Worm (Caenorhabditis elegans) whole organism, L1 larva: ENCODE data around the gene srx-3.

Experiments used
- C04F5.9 ChIP-seq: sonication (generic microtip); optimal IDR thresholded peaks from 2 replicates; lab custom pipeline; 2016; ENCODE audit warnings: missing genetic modification characterization, missing compliant biosample characterization
- Y116A8C.19 ChIP-seq: sonication (generic microtip); optimal IDR thresholded peaks from 2 replicates; lab custom pipeline; 2016; ENCODE audit warnings: missing compliant biosample characterization, missing genetic modification characterization, borderline replicate concordance
- aly-2 ChIP-seq: fragments of 150-350 bp; optimal IDR thresholded peaks from 2 replicates; lab custom pipeline; 2014; ENCODE audit warnings: missing biosample characterization, missing genetic modification characterization
- ama-1 ChIP-seq: fragments of 150-350 bp; optimal IDR thresholded peaks from 2 replicates; lab custom pipeline; 2014
- ceh-8 ChIP-seq: fragments of 200-800 bp; sonication (Bioruptor generic); optimal IDR thresholded peaks from 2 replicates; lab custom pipeline; 2018; ENCODE audit warnings: mild to moderate bottlenecking, missing genetic modification characterization, moderate library complexity, missing compliant biosample characterization
- ceh-82 ChIP-seq, 3 experiments: fragments of 150-350 bp in 1 of 3; sonication (generic microtip) in 2 of 3; optimal IDR thresholded peaks; 2 replicates each; lab custom pipeline; 2014 to 2017; ENCODE audit warnings: missing biosample characterization in 3 of 3, missing genetic modification characterization in 3 of 3
- ceh-88 ChIP-seq: fragments of 200-800 bp; sonication (Bioruptor generic); IDR thresholded peaks from 2 replicates; pipeline ENCODE4 v1.3.6; 2022; ENCODE audit warnings: missing genetic modification characterization, missing compliant biosample characterization
- ceh-90 ChIP-seq: sonication (generic microtip); optimal IDR thresholded peaks from 2 replicates; lab custom pipeline; 2016; ENCODE audit warnings: missing genetic modification characterization, missing compliant biosample characterization
- ces-1 ChIP-seq: fragments of 150-350 bp; optimal IDR thresholded peaks from 2 replicates; lab custom pipeline; 2014; ENCODE audit warnings: missing biosample characterization, missing genetic modification reagents, missing genetic modification characterization
- dsc-1 ChIP-seq: sonication (generic microtip); optimal IDR thresholded peaks from 2 replicates; lab custom pipeline; 2016; ENCODE audit warnings: mild to moderate bottlenecking, missing genetic modification characterization, missing compliant biosample characterization
- efl-1 ChIP-seq, 4 experiments: fragments of 150-350 bp; optimal IDR thresholded peaks in 3 of 4; peaks in 1 of 4; 1 replicate in 1 of 4; 2 replicates in 3 of 4; lab custom pipeline; 2014; ENCODE audit warnings: missing biosample characterization in 2 of 4, missing genetic modification characterization in 2 of 4, missing genetic modification reagents in 2 of 4
- egl-13 ChIP-seq: sonication (generic microtip); optimal IDR thresholded peaks from 2 replicates; lab custom pipeline; 2016; ENCODE audit warnings: missing genotype, missing genetic modification reagents, missing genetic modification characterization, missing compliant biosample characterization
- elt-2 ChIP-seq: sonication (generic microtip); optimal IDR thresholded peaks from 2 replicates; lab custom pipeline; 2016; ENCODE audit warnings: missing genetic modification characterization, mild to moderate bottlenecking, inconsistent platforms, missing compliant biosample characterization, missing genetic modification reagents
- ets-5 ChIP-seq: fragments of 200-800 bp; sonication (Bioruptor generic); IDR thresholded peaks from 2 replicates; pipeline ENCODE4 v1.3.6; 2022; ENCODE audit warnings: missing genetic modification characterization, missing compliant biosample characterization
- fkh-4 ChIP-seq: sonication (generic microtip); optimal IDR thresholded peaks from 2 replicates; lab custom pipeline; 2016; ENCODE audit warnings: missing compliant biosample characterization, missing genetic modification characterization, borderline replicate concordance
- fkh-8 ChIP-seq: sonication (generic microtip); optimal IDR thresholded peaks from 2 replicates; lab custom pipeline; 2016; ENCODE audit warnings: mild to moderate bottlenecking, missing genetic modification characterization, missing compliant biosample characterization
- grh-1 ChIP-seq: fragments of 200-800 bp; sonication (Bioruptor generic); IDR thresholded peaks from 2 replicates; pipeline ENCODE4 v1.3.6; 2022; ENCODE audit warnings: missing genetic modification reagents, missing genetic modification characterization, missing compliant biosample characterization
- hlh-4 ChIP-seq: sonication (generic microtip); optimal IDR thresholded peaks from 2 replicates; lab custom pipeline; 2016; ENCODE audit warnings: mild to moderate bottlenecking, missing genetic modification characterization, missing compliant biosample characterization
- hpl-2 ChIP-seq: fragments of 150-350 bp; optimal IDR thresholded peaks from 2 replicates; lab custom pipeline; 2014; ENCODE audit warnings: missing biosample characterization, missing genetic modification reagents, missing genetic modification characterization
- irx-1 ChIP-seq: sonication (generic microtip); optimal IDR thresholded peaks from 2 replicates; lab custom pipeline; 2016; ENCODE audit warnings: missing genetic modification characterization, missing compliant biosample characterization
- isw-1 ChIP-seq: fragments of 200-800 bp; sonication (Bioruptor generic); IDR thresholded peaks from 2 replicates; pipeline ENCODE4 v1.3.6; 2022; ENCODE audit warnings: missing genetic modification characterization, missing compliant biosample characterization
- lin-13 ChIP-seq: fragments of 150-350 bp; optimal IDR thresholded peaks from 2 replicates; lab custom pipeline; 2014; ENCODE audit warnings: missing biosample characterization, missing genetic modification reagents, missing genetic modification characterization
- lin-39 ChIP-seq: fragments of 150-350 bp; optimal IDR thresholded peaks from 2 replicates; lab custom pipeline; 2014; ENCODE audit warnings: missing biosample characterization, missing genetic modification reagents, missing genetic modification characterization
- lsy-2 ChIP-seq, 2 experiments: fragments of 150-350 bp; optimal IDR thresholded peaks; 2 replicates each; lab custom pipeline; 2014; ENCODE audit warnings: missing biosample characterization in 2 of 2, missing genetic modification characterization in 2 of 2
- mab-9 ChIP-seq: fragments of 200-800 bp; sonication (Bioruptor generic); IDR thresholded peaks from 2 replicates; pipeline ENCODE4 v1.3.6; 2022; ENCODE audit warnings: missing genetic modification reagents, missing genetic modification characterization, missing compliant biosample characterization
- mdl-1 ChIP-seq, 2 experiments: fragments of 150-350 bp; optimal IDR thresholded peaks; 2 replicates each; lab custom pipeline; 2014 to 2017; ENCODE audit warnings: missing biosample characterization in 2 of 2, missing genetic modification characterization in 2 of 2, inconsistent platforms in 1 of 2
- mef-2 ChIP-seq: fragments of 150-350 bp; optimal IDR thresholded peaks from 2 replicates; lab custom pipeline; 2014; ENCODE audit warnings: missing biosample characterization, missing genetic modification characterization
- nhr-11 ChIP-seq: fragments of 150-350 bp; optimal IDR thresholded peaks from 2 replicates; lab custom pipeline; 2014; ENCODE audit warnings: missing biosample characterization, missing genetic modification characterization
- nhr-19 ChIP-seq: fragments of 200-800 bp; sonication (Bioruptor generic); conservative IDR thresholded peaks from 2 replicates; pipeline ENCODE4 v1.3.6; 2022; ENCODE audit warnings: missing genetic modification characterization, missing compliant biosample characterization
- nhr-28 ChIP-seq: fragments of 150-350 bp; optimal IDR thresholded peaks from 2 replicates; lab custom pipeline; 2014; ENCODE audit warnings: missing biosample characterization, missing genetic modification characterization
- nhr-47 ChIP-seq: sonication (generic microtip); optimal IDR thresholded peaks from 2 replicates; lab custom pipeline; 2016; ENCODE audit warnings: mild to moderate bottlenecking, missing genetic modification characterization, moderate library complexity, missing compliant biosample characterization
- nhr-71 ChIP-seq: sonication (generic microtip); optimal IDR thresholded peaks from 2 replicates; lab custom pipeline; 2016; ENCODE audit warnings: mild to moderate bottlenecking, missing genetic modification characterization, moderate library complexity, missing compliant biosample characterization
- nhr-77 ChIP-seq: fragments of 150-350 bp; optimal IDR thresholded peaks from 2 replicates; lab custom pipeline; 2014; ENCODE audit warnings: missing biosample characterization, missing genetic modification characterization
- nhr-84 ChIP-seq: sonication (generic microtip); optimal IDR thresholded peaks from 2 replicates; lab custom pipeline; 2017; ENCODE audit warnings: missing biosample characterization, missing genetic modification characterization
- nhr-85 ChIP-seq: sonication (generic microtip); peaks from one replicate; lab custom pipeline; 2016; ENCODE audit warnings: missing genetic modification characterization, inconsistent platforms, missing compliant biosample characterization
- nhr-90 ChIP-seq: sonication (generic microtip); optimal IDR thresholded peaks from 2 replicates; lab custom pipeline; 2016; ENCODE audit warnings: mild to moderate bottlenecking, missing genetic modification characterization, missing compliant biosample characterization; ENCODE audit not compliant: poor library complexity
- pag-3 ChIP-seq: sonication (generic microtip); optimal IDR thresholded peaks from 2 replicates; lab custom pipeline; 2017; ENCODE audit warnings: missing genetic modification characterization, mild to moderate bottlenecking, missing compliant biosample characterization, antibody characterized with exemption, borderline replicate concordance; ENCODE audit not compliant: insufficient read depth
- pax-3 ChIP-seq: fragments of 200-800 bp; sonication (Bioruptor generic); optimal IDR thresholded peaks from 2 replicates; lab custom pipeline; 2018; ENCODE audit warnings: mild to moderate bottlenecking, missing genetic modification characterization, moderate library complexity, missing compliant biosample characterization
- pqm-1 ChIP-seq: sonication (generic microtip); optimal IDR thresholded peaks from 3 replicates; lab custom pipeline; 2017; ENCODE audit warnings: missing biosample characterization, missing genetic modification characterization
- skn-1 ChIP-seq: fragments of 150-350 bp; optimal IDR thresholded peaks from 2 replicates; lab custom pipeline; 2014; ENCODE audit warnings: missing biosample characterization, missing genetic modification characterization
- snpc-4 ChIP-seq: fragments of 150-350 bp; optimal IDR thresholded peaks from 2 replicates; lab custom pipeline; 2014; ENCODE audit warnings: missing biosample characterization, missing genetic modification characterization
- snu-23 ChIP-seq: sonication (generic microtip); optimal IDR thresholded peaks from 2 replicates; lab custom pipeline; 2016; ENCODE audit warnings: missing genetic modification characterization, missing compliant biosample characterization
- sup-37 ChIP-seq: fragments of 200-800 bp; sonication (Bioruptor generic); optimal IDR thresholded peaks from 2 replicates; lab custom pipeline; 2018; ENCODE audit warnings: mild to moderate bottlenecking, missing genetic modification characterization, missing compliant biosample characterization
- swsn-7 ChIP-seq: sonication (generic microtip); optimal IDR thresholded peaks from 2 replicates; lab custom pipeline; 2016; ENCODE audit warnings: missing genetic modification characterization, missing compliant biosample characterization
- tbx-2 ChIP-seq: sonication (generic microtip); optimal IDR thresholded peaks from 2 replicates; lab custom pipeline; 2016; ENCODE audit warnings: missing genetic modification characterization, missing compliant biosample characterization
- tlp-1 ChIP-seq: fragments of 150-350 bp; optimal IDR thresholded peaks from 2 replicates; lab custom pipeline; 2014; ENCODE audit warnings: missing biosample characterization, missing genetic modification characterization
- unc-62 ChIP-seq: fragments of 150-350 bp; optimal IDR thresholded peaks from 2 replicates; lab custom pipeline; 2014; ENCODE audit warnings: missing biosample characterization, missing genetic modification reagents, missing genetic modification characterization
- unc-86 ChIP-seq: sonication (generic microtip); optimal IDR thresholded peaks from 2 replicates; lab custom pipeline; 2016; ENCODE audit warnings: missing genetic modification characterization, missing compliant biosample characterization
- xbp-1 ChIP-seq: sonication (generic microtip); optimal IDR thresholded peaks from 2 replicates; lab custom pipeline; 2016; ENCODE audit warnings: missing genetic modification characterization, missing compliant biosample characterization
- zag-1 ChIP-seq: fragments of 150-350 bp; optimal IDR thresholded peaks from 2 replicates; lab custom pipeline; 2014; ENCODE audit warnings: missing biosample characterization, missing genetic modification characterization
- ztf-11 ChIP-seq, 2 experiments: sonication (generic microtip); optimal IDR thresholded peaks; 2 replicates each; lab custom pipeline; 2016 to 2017; ENCODE audit warnings: missing genetic modification characterization in 2 of 2, missing biosample characterization in 1 of 2, missing compliant biosample characterization in 1 of 2

The srx-3 gene

ce11 chrV:9054771-9055170 lies 49.4 kb downstream of the srx-3 start, which contains the start of gene swm-1:
TSS of gene swm-1 (minus strand) at chrV:9054871.
- TF ChIP-seq lin-13, result no peak
- TF ChIP-seq, all 84 proteins: peak for 0

DNA sequence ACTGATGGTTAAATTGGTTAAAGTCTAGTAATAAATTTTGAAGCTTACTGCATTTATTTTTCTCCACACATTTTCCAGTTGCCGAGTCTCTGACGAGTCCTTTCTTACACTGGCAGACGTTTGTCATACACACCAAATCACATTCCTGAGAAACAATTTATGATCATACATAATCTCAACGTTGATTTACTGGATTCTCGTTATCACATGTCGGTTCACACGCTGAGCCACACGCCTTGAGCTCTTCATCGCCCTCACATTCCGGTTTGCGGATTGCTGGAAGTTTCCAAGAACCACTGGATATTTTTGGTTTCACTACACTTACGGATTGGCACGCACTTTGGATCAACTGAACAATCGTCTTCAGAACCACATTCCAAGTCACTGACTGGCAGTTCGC lies 50.3 kb downstream of the srx-3 start:
- TF ChIP-seq swsn-7 (tag; lab: Kevin White, UChicago) (no peak), ces-1 (GFP tag; lab: Kevin White, UChicago) (no peak), tbx-2 (tag; lab: Kevin White, UChicago) (no peak), egl-13 (tag; lab: Kevin White, UChicago) (no peak), pax-3 (tag; lab: Kevin White, UChicago) (peak; percentile 8), unc-86 (tag; lab: Kevin White, UChicago) (no peak), hlh-4 (tag; lab: Kevin White, UChicago) (no peak), mef-2 (tag; lab: Kevin White, UChicago) (no peak), nhr-90 (tag; lab: Kevin White, UChicago) (no peak), lsy-2 (tag; optimal IDR thresholded peaks at IDR 0.05; lab: Kevin White, UChicago) (no peak), nhr-71 (tag; lab: Kevin White, UChicago) (peak; percentile 53), Y116A8C.19 (tag; lab: Kevin White, UChicago) (no peak), nhr-84 (tag; lab: Kevin White, UChicago) (no peak), efl-1 (optimal IDR thresholded peaks at IDR 0.05; lab: Kevin White, UChicago) (no peak), efl-1 (GFP tag; optimal IDR thresholded peaks at IDR 0.05 in 1 of 2; lab: Kevin White, UChicago) (peak in 1 of 2 experiments; percentile 88), lin-39 (tag; lab: Kevin White, UChicago) (no peak), ztf-11 (tag; optimal IDR thresholded peaks at IDR 0.05; lab: Kevin White, UChicago) (no peak), dsc-1 (tag; lab: Kevin White, UChicago) (peak; percentile 48), nhr-28 (tag; lab: Kevin White, UChicago) (no peak), unc-62 (GFP tag; lab: Kevin White, UChicago) (no peak), nhr-77 (tag; lab: Kevin White, UChicago) (no peak), grh-1 (no peak), nhr-11 (tag; lab: Kevin White, UChicago) (no peak), mdl-1 (tag; optimal IDR thresholded peaks at IDR 0.05; lab: Kevin White, UChicago) (no peak), snu-23 (GFP tag; lab: Kevin White, UChicago) (no peak), nhr-85 (tag; lab: Kevin White, UChicago) (no peak), snpc-4 (tag; lab: Kevin White, UChicago) (no peak), tlp-1 (tag; lab: Kevin White, UChicago) (no peak), mab-9 (GFP tag; lab: Robert Waterston, UW) (no peak), pag-3 (tag; lab: Kevin White, UChicago) (no peak), pqm-1 (tag; lab: Kevin White, UChicago) (no peak), irx-1 (tag; lab: Kevin White, UChicago) (no peak), skn-1 (tag; lab: Kevin White, UChicago) (no peak), ceh-90 (tag; lab: Kevin White, UChicago) (no peak), hpl-2 (GFP tag; lab: Kevin White, UChicago) (no peak), ama-1 (lab: Kevin White, UChicago) (no peak), C04F5.9 (tag; lab: Kevin White, UChicago) (no peak), elt-2 (tag; lab: Kevin White, UChicago) (no peak), isw-1 (GFP tag; lab: Robert Waterston, UW) (no peak), nhr-19 (GFP tag; lab: Robert Waterston, UW) (no peak), ceh-88 (GFP tag; lab: Robert Waterston, UW) (no peak), aly-2 (tag; lab: Kevin White, UChicago) (no peak), zag-1 (tag; lab: Kevin White, UChicago) (no peak), ets-5 (GFP tag; lab: Robert Waterston, UW) (no peak), xbp-1 (tag; lab: Kevin White, UChicago) (no peak), ceh-82 (tag; optimal IDR thresholded peaks at IDR 0.05; lab: Kevin White, UChicago) (no peak), ceh-8 (no peak), nhr-47 (tag; lab: Kevin White, UChicago) (peak; percentile 44), fkh-8 (tag; lab: Kevin White, UChicago) (peak; percentile 83), sup-37 (no peak), fkh-4 (tag; lab: Kevin White, UChicago) (no peak)
